In the genomic region with DNA sequence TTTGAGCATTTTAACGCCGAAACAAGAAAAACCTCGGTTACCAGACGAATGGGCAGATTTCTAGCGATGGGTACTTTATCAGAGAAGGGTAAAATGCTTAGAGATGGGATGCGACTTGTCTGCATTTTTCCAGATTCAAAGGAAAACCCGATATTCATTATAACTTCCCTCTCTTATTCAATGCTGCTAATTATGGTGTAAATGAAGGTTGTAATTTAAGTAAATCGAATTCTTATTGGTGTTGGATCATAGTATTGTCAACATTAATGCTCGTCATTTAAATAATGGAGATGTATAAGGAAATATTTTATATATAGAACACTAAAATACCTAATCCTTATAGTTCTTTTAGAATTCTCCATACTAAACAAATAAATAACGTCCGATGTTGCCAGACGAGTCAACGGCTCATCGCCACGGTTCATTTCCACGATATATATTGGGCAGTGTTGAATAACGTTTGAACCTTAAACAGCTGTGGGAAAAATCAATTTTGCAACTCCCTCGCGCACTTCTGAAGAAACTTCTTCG, we compare ENCODE assay signal across 1 fruit fly cellular context.
TF ChIP-seq lines count a peak whose summit lies in the region.

A gene (minus strand): TSS at position 77 of the 531 bp plus-strand sequence.
A gene (plus strand): TSS at position 440 of the 531 bp plus-strand sequence.

TF ChIP-seq in whole organism, embryonic, 481 proteins besides CTCF, POLR2A, EP300 and RAD21 (continued from another document and continues in another):
- TF ChIP-seq CG34422 (GFP tag; IDR thresholded peaks at IDR 0.05; lab: Robert Waterston, UW) (peak; percentile 69; the same call in 1 of the 3 replicates), fd64A (GFP tag; optimal IDR thresholded peaks at IDR 0.05; lab: Kevin White, UChicago) (no peak), mam (GFP tag; optimal IDR thresholded peaks at IDR 0.05; lab: Kevin White, UChicago) (peak; percentile 95), Bgb (GFP tag; IDR thresholded peaks at IDR 0.05; lab: Robert Waterston, UW; ENCODE audit: partially characterized antibody) (peak; percentile 69), gcm2 (GFP tag; optimal IDR thresholded peaks at IDR 0.05; lab: Kevin White, UChicago) (peak; percentile 60), Nf-YB (GFP tag; optimal IDR thresholded peaks at IDR 0.05; lab: Kevin White, UChicago) (peak; percentile 34), mirr (GFP tag; optimal IDR thresholded peaks at IDR 0.05; lab: Kevin White, UChicago) (no peak), da (GFP tag; optimal IDR thresholded peaks at IDR 0.05; lab: Kevin White, UChicago) (peak; percentile 51), Ets65A (GFP tag; lab: Kevin White, UChicago) (peak; percentile 99), tap (tag; optimal IDR thresholded peaks at IDR 0.05; lab: Kevin White, UChicago) (peak; percentile 59), usp (GFP tag; optimal IDR thresholded peaks at IDR 0.05; lab: Kevin White, UChicago) (no peak), CG1792 (GFP tag; optimal IDR thresholded peaks at IDR 0.05; lab: Kevin White, UChicago) (peak; percentile 74), rib (GFP tag; IDR thresholded peaks at IDR 0.05; lab: Robert Waterston, UW) (peak; percentile 50; the same call in 1 of the 2 replicates), Jarid2 (GFP tag; optimal IDR thresholded peaks at IDR 0.05; lab: Kevin White, UChicago) (no peak), jing (GFP tag; optimal IDR thresholded peaks at IDR 0.05; lab: Kevin White, UChicago) (peak; percentile 59), Rfx (GFP tag; IDR thresholded peaks at IDR 0.05; lab: Robert Waterston, UW) (peak; percentile 89), CG4730 (GFP tag; IDR thresholded peaks at IDR 0.05; lab: Robert Waterston, UW) (peak; percentile 74), CG42726 (GFP tag; IDR thresholded peaks at IDR 0.05; lab: Robert Waterston, UW; ENCODE audit: partially characterized antibody) (peak; percentile 55; the same call in 1 of the 2 replicates), HLH54F (GFP tag; optimal IDR thresholded peaks at IDR 0.05; lab: Kevin White, UChicago) (peak; percentile 92), Dip2 (GFP tag; IDR thresholded peaks at IDR 0.05; lab: Robert Waterston, UW) (no peak), CG15073 (GFP tag; optimal IDR thresholded peaks at IDR 0.05; lab: Kevin White, UChicago) (peak; percentile 40), Hmx (GFP tag; optimal IDR thresholded peaks at IDR 0.05; lab: Kevin White, UChicago) (peak; percentile 75), Six4 (GFP tag; optimal IDR thresholded peaks at IDR 0.05; lab: Kevin White, UChicago) (peak; percentile 70), CG7556 (GFP tag; optimal IDR thresholded peaks at IDR 0.05; lab: Kevin White, UChicago) (peak; percentile 69), stwl (tag; optimal IDR thresholded peaks at IDR 0.05; lab: Kevin White, UChicago) (peak; percentile 40), CG4328 (GFP tag; optimal IDR thresholded peaks at IDR 0.05; lab: Kevin White, UChicago) (peak; percentile 78), schlank (tag; optimal IDR thresholded peaks at IDR 0.05; lab: Kevin White, UChicago) (peak; percentile 49), CG11398 (GFP tag; optimal IDR thresholded peaks at IDR 0.05; lab: Kevin White, UChicago) (no peak), pan (optimal IDR thresholded peaks at IDR 0.05; lab: Kevin White, UChicago) (no peak), pan (GFP tag; optimal IDR thresholded peaks at IDR 0.05 in 1 of 2, IDR thresholded peaks at IDR 0.05 in 1 of 2) (peak in 1 of 2 experiments; percentile 70), CG7745 (tag; optimal IDR thresholded peaks at IDR 0.05; lab: Kevin White, UChicago) (no peak), CG5953 (GFP tag; IDR thresholded peaks at IDR 0.05; lab: Robert Waterston, UW) (no peak), Xbp1 (GFP tag; optimal IDR thresholded peaks at IDR 0.05; lab: Kevin White, UChicago) (peak; percentile 93), Oli (tag; optimal IDR thresholded peaks at IDR 0.05; lab: Kevin White, UChicago) (peak; percentile 68), sc (optimal IDR thresholded peaks at IDR 0.05; lab: Kevin White, UChicago) (no peak), sc (GFP tag; optimal IDR thresholded peaks at IDR 0.05; lab: Kevin White, UChicago) (peak; percentile 49), oc (tag; optimal IDR thresholded peaks at IDR 0.05; lab: Kevin White, UChicago) (no peak), CG13287 (GFP tag; IDR thresholded peaks at IDR 0.05; lab: Robert Waterston, UW; ENCODE audit: partially characterized antibody) (peak; percentile 71), CG3065 (GFP tag; optimal IDR thresholded peaks at IDR 0.05; lab: Kevin White, UChicago) (peak; percentile 48), CG4360 (GFP tag; IDR thresholded peaks at IDR 0.05; lab: Robert Waterston, UW) (no peak), CG3995 (GFP tag; optimal IDR thresholded peaks at IDR 0.05; lab: Kevin White, UChicago) (peak; percentile 59), BEAF-32 (GFP tag; optimal IDR thresholded peaks at IDR 0.05; lab: Kevin White, UChicago) (peak; percentile 96), crol (GFP tag; IDR thresholded peaks at IDR 0.05; lab: Robert Waterston, UW) (no peak), grau (tag; optimal IDR thresholded peaks at IDR 0.05; lab: Kevin White, UChicago) (peak; percentile 83), CG12942 (GFP tag; optimal IDR thresholded peaks at IDR 0.05; lab: Kevin White, UChicago) (peak; percentile 89), CG9817 (tag; optimal IDR thresholded peaks at IDR 0.05; lab: Kevin White, UChicago) (peak; percentile 91), bcd (GFP tag; optimal IDR thresholded peaks at IDR 0.05; lab: Kevin White, UChicago) (peak; percentile 79), PHDP (tag; optimal IDR thresholded peaks at IDR 0.05; lab: Kevin White, UChicago) (peak; percentile 76), yki (optimal IDR thresholded peaks at IDR 0.05; lab: Kevin White, UChicago) (no peak), Atf-2 (GFP tag; optimal IDR thresholded peaks at IDR 0.05; lab: Kevin White, UChicago) (peak; percentile 77), knrl (GFP tag; IDR thresholded peaks at IDR 0.05; lab: Robert Waterston, UW; ENCODE audit: partially characterized antibody) (peak; percentile 87; the same call in 2 of the 3 replicates), mld (GFP tag; IDR thresholded peaks at IDR 0.05; lab: Robert Waterston, UW; ENCODE audit: partially characterized antibody) (no peak; the same call in 2 of the 3 replicates), sisA (GFP tag; IDR thresholded peaks at IDR 0.05; lab: Robert Waterston, UW) (peak; percentile 85), CG12659 (GFP tag; optimal IDR thresholded peaks at IDR 0.05; lab: Kevin White, UChicago) (peak; percentile 86), B-H2 (GFP tag; optimal IDR thresholded peaks at IDR 0.05; lab: Kevin White, UChicago) (peak; percentile 84), CG10267 (tag; optimal IDR thresholded peaks at IDR 0.05; lab: Kevin White, UChicago) (peak; percentile 96), CG14965 (GFP tag; optimal IDR thresholded peaks at IDR 0.05; lab: Kevin White, UChicago; ENCODE audit: borderline replicate concordance) (no peak), vvl (GFP tag; IDR thresholded peaks at IDR 0.05; lab: Robert Waterston, UW) (peak; percentile 73; the same call in 1 of the 2 replicates), pb (GFP tag; optimal IDR thresholded peaks at IDR 0.05; lab: Kevin White, UChicago) (peak; percentile 75), grn (GFP tag; optimal IDR thresholded peaks at IDR 0.05; lab: Kevin White, UChicago) (peak; percentile 22), CG9727 (GFP tag; optimal IDR thresholded peaks at IDR 0.05; lab: Kevin White, UChicago) (peak; percentile 85), Dfd (GFP tag; optimal IDR thresholded peaks at IDR 0.05; lab: Kevin White, UChicago) (no peak), CG18011 (GFP tag; optimal IDR thresholded peaks at IDR 0.05; lab: Kevin White, UChicago) (peak; percentile 67), Gsc (GFP tag; IDR thresholded peaks at IDR 0.05; lab: Robert Waterston, UW) (no peak; the same call in 1 of the 2 replicates), CG1602 (GFP tag; optimal IDR thresholded peaks at IDR 0.05; lab: Kevin White, UChicago) (peak; percentile 90), MBD-R2 (GFP tag; IDR thresholded peaks at IDR 0.05; lab: Robert Waterston, UW) (peak; percentile 75), CG9609 (GFP tag; optimal IDR thresholded peaks at IDR 0.05; lab: Kevin White, UChicago) (peak; percentile 87), ERR (GFP tag; optimal IDR thresholded peaks at IDR 0.05; lab: Kevin White, UChicago) (peak; percentile 69), Dref (GFP tag; IDR thresholded peaks at IDR 0.05; lab: Robert Waterston, UW) (peak; percentile 39; the same call in 1 of the 2 replicates), CG10209 (GFP tag; optimal IDR thresholded peaks at IDR 0.05; lab: Kevin White, UChicago) (peak; percentile 74), fd102C (GFP tag; optimal IDR thresholded peaks at IDR 0.05; lab: Kevin White, UChicago) (no peak), CG7839 (tag; optimal IDR thresholded peaks at IDR 0.05; lab: Kevin White, UChicago) (peak; percentile 84), Tbp (GFP tag; optimal IDR thresholded peaks at IDR 0.05; lab: Kevin White, UChicago) (no peak), chn (GFP tag; optimal IDR thresholded peaks at IDR 0.05; lab: Kevin White, UChicago) (peak; percentile 87), org-1 (GFP tag; optimal IDR thresholded peaks at IDR 0.05; lab: Kevin White, UChicago) (no peak), CG15601 (tag; optimal IDR thresholded peaks at IDR 0.05; lab: Kevin White, UChicago) (peak; percentile 73), CG15696 (tag; optimal IDR thresholded peaks at IDR 0.05; lab: Kevin White, UChicago) (peak; percentile 87), kah (GFP tag; optimal IDR thresholded peaks at IDR 0.05; lab: Kevin White, UChicago) (peak; percentile 40), toy (GFP tag; IDR thresholded peaks at IDR 0.05; lab: Robert Waterston, UW) (0 out of 2 replicates have a peak, but pooled peaks have one; percentile 45), bsh (GFP tag; optimal IDR thresholded peaks at IDR 0.05; lab: Kevin White, UChicago) (peak in 1 of 2 experiments; percentile 71), Hmr (GFP tag; optimal IDR thresholded peaks at IDR 0.05; lab: Kevin White, UChicago) (peak; percentile 84), CG11085 (GFP tag; IDR thresholded peaks at IDR 0.05; lab: Robert Waterston, UW) (peak; percentile 66; the same call in 1 of the 2 replicates), Usf (GFP tag; optimal IDR thresholded peaks at IDR 0.05; lab: Kevin White, UChicago) (peak; percentile 71), CG1832 (GFP tag; optimal IDR thresholded peaks at IDR 0.05; lab: Kevin White, UChicago) (no peak), odd (GFP tag; optimal IDR thresholded peaks at IDR 0.05; lab: Kevin White, UChicago) (no peak), az2 (GFP tag; optimal IDR thresholded peaks at IDR 0.05; lab: Kevin White, UChicago) (peak; percentile 88), CG16815 (GFP tag; optimal IDR thresholded peaks at IDR 0.05; lab: Kevin White, UChicago) (peak; percentile 84), Myb (GFP tag; optimal IDR thresholded peaks at IDR 0.05; lab: Kevin White, UChicago) (peak; percentile 76), Ada2b (GFP tag; IDR thresholded peaks at IDR 0.05; lab: Robert Waterston, UW) (peak; percentile 73), Camta (GFP tag; optimal IDR thresholded peaks at IDR 0.05; lab: Kevin White, UChicago) (peak; percentile 86), CG15514 (GFP tag; optimal IDR thresholded peaks at IDR 0.05; lab: Kevin White, UChicago) (peak; percentile 82), sna (GFP tag; IDR thresholded peaks at IDR 0.05; lab: Robert Waterston, UW; ENCODE audit: partially characterized antibody) (peak; percentile 55), Xrp1 (GFP tag; IDR thresholded peaks at IDR 0.05; lab: Robert Waterston, UW) (peak; percentile 68; the same call in 1 of the 2 replicates), CG13296 (GFP tag; optimal IDR thresholded peaks at IDR 0.05; lab: Kevin White, UChicago) (peak; percentile 43), slbo (GFP tag; IDR thresholded peaks at IDR 0.05; lab: Robert Waterston, UW) (peak; percentile 93), Mes4 (GFP tag; optimal IDR thresholded peaks at IDR 0.05; lab: Kevin White, UChicago) (peak; percentile 59), CG9876 (GFP tag; optimal IDR thresholded peaks at IDR 0.05; lab: Kevin White, UChicago) (peak; percentile 87), Drgx (GFP tag; IDR thresholded peaks at IDR 0.05; lab: Robert Waterston, UW) (no peak; the same call in 1 of the 2 replicates), HLHmδ (GFP tag; optimal IDR thresholded peaks at IDR 0.05; lab: Kevin White, UChicago) (no peak), CG18476 (GFP tag; optimal IDR thresholded peaks at IDR 0.05; lab: Kevin White, UChicago) (peak; percentile 76), Gug (GFP tag; IDR thresholded peaks at IDR 0.05; lab: Robert Waterston, UW) (peak; percentile 94), so (GFP tag; IDR thresholded peaks at IDR 0.05; lab: Robert Waterston, UW) (no peak; the same call in 2 of the 3 replicates), Hr51 (GFP tag; optimal IDR thresholded peaks at IDR 0.05; lab: Kevin White, UChicago) (peak; percentile 74 to 90), CG7928 (GFP tag; optimal IDR thresholded peaks at IDR 0.05; lab: Kevin White, UChicago) (peak; percentile 43), Rx (GFP tag; IDR thresholded peaks at IDR 0.05; lab: Robert Waterston, UW) (peak; percentile 74), CG14050 (GFP tag; IDR thresholded peaks at IDR 0.05; lab: Robert Waterston, UW) (peak; percentile 48; the same call in 2 of the 3 replicates), CG3838 (GFP tag; optimal IDR thresholded peaks at IDR 0.05; lab: Kevin White, UChicago) (peak; percentile 61), run (tag; optimal IDR thresholded peaks at IDR 0.05; lab: Kevin White, UChicago) (no peak), CG10959 (GFP tag; IDR thresholded peaks at IDR 0.05; lab: Robert Waterston, UW) (peak; percentile 60), gem (tag; optimal IDR thresholded peaks at IDR 0.05; lab: Kevin White, UChicago) (peak; percentile 88), Fer1 (GFP tag; optimal IDR thresholded peaks at IDR 0.05; lab: Kevin White, UChicago) (peak; percentile 45), Ssrp (tag; optimal IDR thresholded peaks at IDR 0.05; lab: Kevin White, UChicago) (peak; percentile 86), cad (GFP tag; optimal IDR thresholded peaks at IDR 0.05; lab: Kevin White, UChicago) (no peak), CG2116 (GFP tag; optimal IDR thresholded peaks at IDR 0.05; lab: Kevin White, UChicago) (peak; percentile 85), CG9215 (GFP tag; IDR thresholded peaks at IDR 0.05; lab: Robert Waterston, UW) (peak; percentile 89), Lhr (GFP tag; optimal IDR thresholded peaks at IDR 0.05; lab: Kevin White, UChicago) (peak; percentile 88), Awh (GFP tag; IDR thresholded peaks at IDR 0.05; lab: Robert Waterston, UW) (peak; percentile 59), sob (GFP tag; IDR thresholded peaks at IDR 0.05; lab: Robert Waterston, UW) (peak; percentile 80), Nf-YC (tag; optimal IDR thresholded peaks at IDR 0.05; lab: Kevin White, UChicago) (peak; percentile 75), sug (tag; optimal IDR thresholded peaks at IDR 0.05; lab: Kevin White, UChicago) (peak; percentile 86), CG8944 (GFP tag; optimal IDR thresholded peaks at IDR 0.05; lab: Kevin White, UChicago) (peak; percentile 87), phol (tag; optimal IDR thresholded peaks at IDR 0.05; lab: Kevin White, UChicago) (peak; percentile 90)
